Fruit fly (Drosophila melanogaster) whole organism, pupa: ENCODE results near the gene rictor.

ENCODE experiments used
- CG13204 ChIP-seq: fragments of 200-800 bp; sonication (Bioruptor generic); optimal IDR thresholded peaks from 2 replicates; lab custom pipeline; 2018; ENCODE audit warnings: missing biosample characterization, mild to moderate bottlenecking, missing genetic modification characterization, moderate library complexity
- CG14655 ChIP-seq: fragments of 200-800 bp; sonication (Bioruptor generic); optimal IDR thresholded peaks from 3 replicates; lab custom pipeline; 2017; ENCODE audit warnings: mild to moderate bottlenecking, missing biosample characterization, missing genetic modification reagents, missing genetic modification characterization
- CG15710 ChIP-seq: fragments of 200-800 bp; sonication (Bioruptor generic); optimal IDR thresholded peaks from 2 replicates; lab custom pipeline; 2018; ENCODE audit warnings: missing biosample characterization, mild to moderate bottlenecking, missing genetic modification characterization, moderate library complexity
- CG8159 ChIP-seq: fragments of 200-800 bp; sonication (Bioruptor generic); optimal IDR thresholded peaks from 3 replicates; lab custom pipeline; 2018; ENCODE audit warnings: missing biosample characterization, mild to moderate bottlenecking, missing genetic modification characterization, moderate library complexity
- CG9948 ChIP-seq: fragments of 200-800 bp; sonication (Bioruptor generic); optimal IDR thresholded peaks from 2 replicates; lab custom pipeline; 2018; ENCODE audit warnings: missing biosample characterization, mild to moderate bottlenecking, missing genetic modification characterization, moderate library complexity
- Ets98B ChIP-seq: fragments of 200-800 bp; sonication (Bioruptor generic); IDR thresholded peaks from 2 replicates; pipeline ENCODE4 v1.3.6; 2022; ENCODE audit warnings: missing biosample characterization, missing genetic modification characterization
- Snoo ChIP-seq: fragments of 200-800 bp; sonication (Bioruptor generic); optimal IDR thresholded peaks from 3 replicates; lab custom pipeline; 2017; ENCODE audit warnings: missing biosample characterization, mild to moderate bottlenecking, missing genetic modification characterization, inconsistent platforms
- fd96Ca ChIP-seq: fragments of 200-800 bp; sonication (Bioruptor generic); IDR thresholded peaks from 3 replicates; pipeline ENCODE4 v1.3.6; 2022; ENCODE audit warnings: missing biosample characterization, missing genetic modification characterization
- rn ChIP-seq: fragments of 200-800 bp; sonication (Bioruptor generic); IDR thresholded peaks from 2 replicates; pipeline ENCODE4 v1.3.6; 2022; ENCODE audit warnings: missing biosample characterization, missing genetic modification characterization

DNA sequence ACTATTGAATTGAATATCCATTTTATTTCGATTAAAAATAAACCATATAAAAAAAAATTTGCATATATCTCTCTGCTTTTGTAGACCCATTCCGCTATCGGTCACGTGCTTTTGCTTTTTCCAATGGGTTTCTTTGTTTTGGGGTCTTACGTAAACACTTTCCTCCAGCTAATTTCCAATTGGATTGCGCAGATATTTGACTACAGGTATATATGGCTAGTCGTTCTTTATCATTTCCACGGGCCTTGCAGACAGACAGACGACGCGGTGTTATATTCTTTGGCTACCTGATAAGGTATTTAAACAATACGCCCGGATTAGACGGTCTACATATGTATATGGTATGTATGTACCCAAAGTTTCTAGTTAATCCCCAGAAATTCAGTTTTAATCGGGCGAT is 32.3 kb upstream of the rictor start:
- TF ChIP-seq CG9948 (tag; lab: Kevin White, UChicago) (no peak), CG13204 (GFP tag; lab: Kevin White, UChicago) (no peak), fd96Ca (no peak), Snoo (tag; lab: Kevin White, UChicago) (no peak), rn (GFP tag; lab: Robert Waterston, UW) (no peak), CG15710 (no peak), CG8159 (tag; lab: Kevin White, UChicago) (no peak), Ets98B (no peak), CG14655 (no peak)
